Fruit fly (Drosophila melanogaster) whole organism, wandering third instar larva: ENCODE measurements around the gene CG3062.

Source experiments
- Abd-B ChIP-seq: fragments of >200 bp; optimal IDR thresholded peaks from 2 replicates; lab custom pipeline; 2017; ENCODE audit warnings: missing biosample characterization, missing genetic modification characterization
- CG32264 ChIP-seq: fragments of 200-800 bp; sonication (Bioruptor generic); optimal IDR thresholded peaks from 2 replicates; lab custom pipeline; 2016; ENCODE audit warnings: missing biosample characterization, missing genetic modification characterization
- CG9705 ChIP-seq: fragments of 200-800 bp; sonication (Bioruptor generic); optimal IDR thresholded peaks from 2 replicates; lab custom pipeline; 2018; ENCODE audit warnings: missing biosample characterization, mild to moderate bottlenecking, missing genetic modification characterization
- CrebA ChIP-seq: fragments of 200-800 bp; sonication (Bioruptor generic); optimal IDR thresholded peaks from 2 replicates; lab custom pipeline; 2016; ENCODE audit warnings: missing biosample characterization, mild to moderate bottlenecking, missing genetic modification characterization, borderline replicate concordance
- Dfd ChIP-seq: fragments of >200 bp; optimal IDR thresholded peaks from 2 replicates; lab custom pipeline; 2017; ENCODE audit warnings: missing biosample characterization, missing genetic modification characterization
- Dif ChIP-seq: fragments of 200-275, 200-300 bp; sonication (Bioruptor generic); optimal IDR thresholded peaks from 2 replicates; lab custom pipeline; 2018; ENCODE audit warnings: missing biosample characterization, missing genetic modification characterization; ENCODE audit not compliant: partially characterized antibody
- GATAd ChIP-seq: sonication (Bioruptor generic); optimal IDR thresholded peaks from 2 replicates; lab custom pipeline; 2016; ENCODE audit warnings: missing biosample characterization, missing genetic modification characterization
- HLH106 ChIP-seq: fragments of 200-800 bp; optimal IDR thresholded peaks from 3 replicates; lab custom pipeline; 2019; ENCODE audit warnings: missing biosample characterization, mild to moderate bottlenecking, missing genetic modification characterization, moderate library complexity
- Hnf4 ChIP-seq: fragments of 200-800 bp; sonication (Bioruptor generic); optimal IDR thresholded peaks from 2 replicates; lab custom pipeline; 2016; ENCODE audit warnings: missing biosample characterization, mild to moderate bottlenecking, missing genetic modification characterization
- Hr78 ChIP-seq: fragments of >200 bp; optimal IDR thresholded peaks from 2 replicates; lab custom pipeline; 2017; ENCODE audit warnings: missing biosample characterization, missing genetic modification characterization
- Hr83 ChIP-seq: fragments of 200-300 bp; sonication (Bioruptor generic); optimal IDR thresholded peaks from 2 replicates; lab custom pipeline; 2016; ENCODE audit warnings: missing biosample characterization, mild to moderate bottlenecking, missing genetic modification characterization, moderate library complexity; ENCODE audit not compliant: poor library complexity, severe bottlenecking
- Jra ChIP-seq: sonication (Bioruptor generic); optimal IDR thresholded peaks from 2 replicates; lab custom pipeline; 2016; ENCODE audit warnings: missing biosample characterization, missing genetic modification characterization
- Mio ChIP-seq: sonication (Bioruptor generic); optimal IDR thresholded peaks from 2 replicates; lab custom pipeline; 2016; ENCODE audit warnings: missing biosample characterization, missing genetic modification characterization
- Myc ChIP-seq: fragments of >200 bp; optimal IDR thresholded peaks from 2 replicates; lab custom pipeline; 2017
- N ChIP-seq: fragments of >200 bp; optimal IDR thresholded peaks from 2 replicates; lab custom pipeline; 2018; ENCODE audit warnings: missing biosample characterization, missing external identifiers, missing genetic modification characterization
- OdsH ChIP-seq: fragments of 200-800 bp; sonication (Bioruptor generic); optimal IDR thresholded peaks from 2 replicates; lab custom pipeline; 2016; ENCODE audit warnings: missing biosample characterization, mild to moderate bottlenecking, missing genetic modification characterization
- Rel ChIP-seq, 2 experiments: fragments of 200-800 bp; sonication (Bioruptor generic) in 1 of 2; optimal IDR thresholded peaks; 2 replicates in 1 of 2; 3 replicates in 1 of 2; lab custom pipeline; 2016 to 2019; ENCODE audit warnings: mild to moderate bottlenecking in 2 of 2, missing biosample characterization in 2 of 2, missing genetic modification characterization in 2 of 2, moderate library complexity in 1 of 2
- Sp1 ChIP-seq: fragments of 200-800 bp; sonication (Bioruptor generic); optimal IDR thresholded peaks from 3 replicates; lab custom pipeline; 2019; ENCODE audit warnings: missing biosample characterization, mild to moderate bottlenecking, missing genetic modification characterization, moderate library complexity
- Vsx2 ChIP-seq: fragments of 200-300, 225-300 bp; sonication (Bioruptor generic); optimal IDR thresholded peaks from 2 replicates; lab custom pipeline; 2018; ENCODE audit warnings: missing biosample characterization, missing genetic modification characterization; ENCODE audit not compliant: partially characterized antibody
- br ChIP-seq: fragments of 200-800 bp; sonication (Bioruptor generic); optimal IDR thresholded peaks from 2 replicates; lab custom pipeline; 2016; ENCODE audit warnings: missing biosample characterization, missing genetic modification characterization
- brk ChIP-seq: fragments of 200-800 bp; sonication (Bioruptor generic); optimal IDR thresholded peaks from 2 replicates; lab custom pipeline; 2016; ENCODE audit warnings: missing biosample characterization, mild to moderate bottlenecking, missing genetic modification characterization
- dl ChIP-seq, 2 experiments: fragments of 175-275, 200-275 bp in 1 of 2; fragments of 200-275 bp in 1 of 2; sonication (Bioruptor generic); optimal IDR thresholded peaks; lab custom pipeline; 2018; ENCODE audit warnings: mild to moderate bottlenecking in 2 of 2, missing biosample characterization in 2 of 2, missing genetic modification characterization in 2 of 2, moderate library complexity in 2 of 2; ENCODE audit not compliant: partially characterized antibody in 2 of 2, insufficient read depth in 1 of 2
- dmrt93B ChIP-seq: fragments of 200-800 bp; sonication (Bioruptor generic); optimal IDR thresholded peaks from 2 replicates; lab custom pipeline; 2018; ENCODE audit warnings: missing biosample characterization, mild to moderate bottlenecking, missing genetic modification characterization
- dsf ChIP-seq: sonication (Bioruptor generic); optimal IDR thresholded peaks from 2 replicates; lab custom pipeline; 2016; ENCODE audit warnings: missing biosample characterization, missing genetic modification characterization, borderline replicate concordance
- ey ChIP-seq: fragments of 200-800 bp; sonication (Bioruptor generic); optimal IDR thresholded peaks from 2 replicates; lab custom pipeline; 2016; ENCODE audit warnings: missing biosample characterization, missing genetic modification characterization
- foxo ChIP-seq, 2 experiments: fragments of 200-800 bp; sonication (Bioruptor generic); optimal IDR thresholded peaks; 2 replicates in 1 of 2; 3 replicates in 1 of 2; lab custom pipeline; 2016 to 2017; ENCODE audit warnings: missing biosample characterization in 2 of 2, missing genetic modification characterization in 2 of 2
- fru ChIP-seq: fragments of 200-800 bp; sonication (Bioruptor generic); optimal IDR thresholded peaks from 3 replicates; lab custom pipeline; 2016; ENCODE audit warnings: missing biosample characterization, mild to moderate bottlenecking, missing genetic modification characterization
- h ChIP-seq: fragments of 200-800 bp; sonication (Bioruptor generic); optimal IDR thresholded peaks from 3 replicates; lab custom pipeline; 2016; ENCODE audit warnings: missing biosample characterization, mild to moderate bottlenecking, missing genetic modification characterization
- jim ChIP-seq: fragments of 175-275, 200-325 bp; sonication (Bioruptor generic); optimal IDR thresholded peaks from 2 replicates; lab custom pipeline; 2016; ENCODE audit warnings: missing biosample characterization, mild to moderate bottlenecking, missing genetic modification characterization
- lola ChIP-seq: fragments of >200 bp; optimal IDR thresholded peaks from 2 replicates; lab custom pipeline; 2017; ENCODE audit warnings: missing biosample characterization, missing genetic modification characterization
- pan ChIP-seq: fragments of >200 bp; optimal IDR thresholded peaks from 2 replicates; lab custom pipeline; 2017
- psq ChIP-seq: fragments of 200-800 bp; sonication (Bioruptor generic); optimal IDR thresholded peaks from 3 replicates; lab custom pipeline; 2017; ENCODE audit warnings: missing biosample characterization, mild to moderate bottlenecking, missing genetic modification characterization, moderate library complexity
- rgr ChIP-seq: fragments of 200-800 bp; sonication (Bioruptor generic); optimal IDR thresholded peaks from 3 replicates; lab custom pipeline; 2016; ENCODE audit warnings: missing biosample characterization, mild to moderate bottlenecking, missing genetic modification characterization
- sage ChIP-seq: fragments of 200-800 bp; sonication (Bioruptor generic); optimal IDR thresholded peaks from 2 replicates; lab custom pipeline; 2016; ENCODE audit warnings: missing biosample characterization, mild to moderate bottlenecking, missing genetic modification characterization
- sv ChIP-seq: fragments of 200-800 bp; sonication (Bioruptor generic); optimal IDR thresholded peaks from 3 replicates; lab custom pipeline; 2016; ENCODE audit warnings: missing biosample characterization, missing genetic modification characterization
- tai ChIP-seq: sonication (Bioruptor generic); optimal IDR thresholded peaks from 2 replicates; lab custom pipeline; 2016; ENCODE audit warnings: missing biosample characterization, missing genetic modification characterization
- usp ChIP-seq: fragments of >200 bp; optimal IDR thresholded peaks from 2 replicates; lab custom pipeline; 2017; ENCODE audit warnings: missing biosample characterization, missing genetic modification characterization
- woc ChIP-seq: sonication (Bioruptor generic); optimal IDR thresholded peaks from 2 replicates; lab custom pipeline; 2016; ENCODE audit warnings: missing biosample characterization, mild to moderate bottlenecking, missing genetic modification characterization

Gene CG3062

DNA sequence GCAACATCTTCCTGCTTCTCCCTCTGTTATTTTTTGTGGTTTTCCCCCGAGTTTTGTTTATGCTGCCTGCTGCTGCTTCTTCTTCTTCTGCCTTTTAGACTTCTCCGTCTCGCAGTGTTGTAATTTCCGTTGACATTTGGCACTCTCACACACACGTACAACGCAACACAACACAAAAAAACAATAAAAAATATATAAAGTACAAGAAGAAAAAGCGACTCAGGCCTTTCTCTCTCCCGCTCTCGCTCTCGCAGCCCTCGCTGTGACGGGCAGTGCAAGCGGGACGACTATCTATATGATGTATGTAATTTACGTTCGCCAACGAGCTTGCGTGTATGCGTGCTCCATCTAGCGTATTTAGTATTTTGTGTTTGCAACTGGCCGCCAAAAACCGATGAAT is 41.5 kb upstream of the CG3062 start:
- TF ChIP-seq lola (GFP tag; lab: Kevin White, UChicago) (no peak), Jra (peak; percentile 36), ey (GFP tag; lab: Kevin White, UChicago) (no peak), pan (lab: Kevin White, UChicago) (no peak), GATAd (GFP tag; lab: Kevin White, UChicago) (no peak), dmrt93B (GFP tag; lab: Kevin White, UChicago) (no peak), CG9705 (GFP tag; lab: Kevin White, UChicago) (no peak), rgr (no peak), fru (GFP tag; lab: Kevin White, UChicago) (peak; percentile 32), Mio (GFP tag; lab: Kevin White, UChicago) (no peak), brk (GFP tag; lab: Kevin White, UChicago) (no peak), jim (GFP tag; lab: Kevin White, UChicago) (no peak), Dif (GFP tag; lab: Kevin White, UChicago) (peak; percentile 15), CG32264 (no peak), Hr83 (no peak), Abd-B (GFP tag; lab: Kevin White, UChicago) (no peak), Vsx2 (GFP tag; lab: Kevin White, UChicago) (no peak), woc (GFP tag; lab: Kevin White, UChicago) (no peak), Sp1 (GFP tag; lab: Kevin White, UChicago) (peak; percentile 66), dsf (GFP tag; lab: Kevin White, UChicago) (no peak), CrebA (GFP tag; lab: Kevin White, UChicago) (no peak), Hr78 (GFP tag; lab: Kevin White, UChicago) (no peak), tai (no peak), N (GFP tag; lab: Kevin White, UChicago) (peak; percentile 58), h (GFP tag; lab: Kevin White, UChicago) (peak; percentile 21), Hnf4 (GFP tag; lab: Kevin White, UChicago) (no peak), Dfd (GFP tag; lab: Kevin White, UChicago) (no peak), HLH106 (peak; percentile 3), Rel (GFP tag; optimal IDR thresholded peaks at IDR 0.05; lab: Kevin White, UChicago) (peak; percentile 69), Rel (tag; optimal IDR thresholded peaks at IDR 0.05; lab: Kevin White, UChicago) (peak; percentile 99), Myc (no peak), dl (GFP tag; optimal IDR thresholded peaks at IDR 0.05; lab: Kevin White, UChicago; ENCODE audit: insufficient read depth in 1 of 2, partially characterized antibody in 2 of 2) (peak in 1 of 2 experiments; percentile 52), sage (GFP tag; lab: Kevin White, UChicago) (peak; percentile 17), br (GFP tag; lab: Kevin White, UChicago) (no peak), psq (GFP tag; lab: Kevin White, UChicago) (peak; percentile 1), foxo (GFP tag; optimal IDR thresholded peaks at IDR 0.05; lab: Kevin White, UChicago) (no peak), usp (GFP tag; lab: Kevin White, UChicago) (no peak), sv (GFP tag; lab: Kevin White, UChicago) (no peak), OdsH (GFP tag; lab: Kevin White, UChicago) (no peak)

DNA sequence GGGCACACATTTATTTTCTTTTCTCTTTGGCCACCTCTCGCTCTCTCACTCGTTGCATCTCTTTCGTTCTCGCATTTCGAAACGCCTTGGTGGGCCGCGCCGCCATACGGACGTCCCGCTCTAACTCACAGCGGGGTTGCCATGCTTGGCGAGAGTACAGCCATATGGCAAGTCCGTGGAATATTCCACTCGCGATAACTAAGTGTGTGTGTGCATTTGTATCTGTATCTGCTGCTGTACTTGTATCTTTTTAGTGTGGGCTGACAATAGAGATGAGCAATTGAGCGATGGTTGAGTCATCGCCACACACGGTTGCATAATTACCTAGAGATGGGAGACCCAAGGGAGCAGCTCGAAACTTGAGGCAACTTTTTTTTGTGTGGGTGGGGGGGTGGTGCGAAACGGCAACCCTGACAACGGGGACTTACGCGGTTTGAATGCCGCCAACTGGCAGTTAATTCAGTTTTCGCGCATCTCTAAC is 39.8 kb upstream of the CG3062 start:
- peak; percentile 54 for TF ChIP-seq Dif (GFP tag; lab: Kevin White, UChicago)
- peak; percentile 69 for TF ChIP-seq sv (GFP tag; lab: Kevin White, UChicago)
- TF ChIP-seq Dfd (GFP tag; lab: Kevin White, UChicago) = no peak
- peak; percentile 68 for TF ChIP-seq CG32264
- TF ChIP-seq fru (GFP tag; lab: Kevin White, UChicago) = peak; percentile 88
- peak; percentile 87 for TF ChIP-seq br (GFP tag; lab: Kevin White, UChicago)
- TF ChIP-seq CG9705 (GFP tag; lab: Kevin White, UChicago) = peak; percentile 65
- peak; percentile 24 to 36 for TF ChIP-seq dl (GFP tag; optimal IDR thresholded peaks at IDR 0.05; lab: Kevin White, UChicago; ENCODE audit: insufficient read depth in 1 of 2, partially characterized antibody in 2 of 2)
- TF ChIP-seq Jra = peak; percentile 96
- TF ChIP-seq sage (GFP tag; lab: Kevin White, UChicago) = peak; percentile 36
- peak; percentile 89 for TF ChIP-seq ey (GFP tag; lab: Kevin White, UChicago)
- TF ChIP-seq Abd-B (GFP tag; lab: Kevin White, UChicago) = no peak
- TF ChIP-seq Myc = no peak
- TF ChIP-seq OdsH (GFP tag; lab: Kevin White, UChicago) = peak; percentile 79
- peak; percentile 75 for TF ChIP-seq psq (GFP tag; lab: Kevin White, UChicago)
- no peak for TF ChIP-seq brk (GFP tag; lab: Kevin White, UChicago)
- no peak for TF ChIP-seq Rel (GFP tag; optimal IDR thresholded peaks at IDR 0.05; lab: Kevin White, UChicago)
- TF ChIP-seq Rel (tag; optimal IDR thresholded peaks at IDR 0.05; lab: Kevin White, UChicago) = peak; percentile 100
- TF ChIP-seq Vsx2 (GFP tag; lab: Kevin White, UChicago) = no peak
- peak; percentile 86 for TF ChIP-seq jim (GFP tag; lab: Kevin White, UChicago)
- no peak for TF ChIP-seq pan (lab: Kevin White, UChicago)
- TF ChIP-seq foxo (GFP tag; optimal IDR thresholded peaks at IDR 0.05; lab: Kevin White, UChicago) = peak in 1 of 2 experiments; percentile 91
- peak; percentile 86 for TF ChIP-seq Hr83
- peak; percentile 69 for TF ChIP-seq dsf (GFP tag; lab: Kevin White, UChicago)
- peak; percentile 89 for TF ChIP-seq HLH106
- TF ChIP-seq Hnf4 (GFP tag; lab: Kevin White, UChicago) = peak; percentile 88
- TF ChIP-seq tai = peak; percentile 88
- peak; percentile 55 for TF ChIP-seq Mio (GFP tag; lab: Kevin White, UChicago)
- no peak for TF ChIP-seq lola (GFP tag; lab: Kevin White, UChicago)
- no peak for TF ChIP-seq Hr78 (GFP tag; lab: Kevin White, UChicago)
- peak; percentile 89 for TF ChIP-seq h (GFP tag; lab: Kevin White, UChicago)
- TF ChIP-seq woc (GFP tag; lab: Kevin White, UChicago) = peak; percentile 76
- peak; percentile 84 for TF ChIP-seq Sp1 (GFP tag; lab: Kevin White, UChicago)
- TF ChIP-seq N (GFP tag; lab: Kevin White, UChicago) = no peak
- TF ChIP-seq usp (GFP tag; lab: Kevin White, UChicago) = no peak
- peak; percentile 76 for TF ChIP-seq dmrt93B (GFP tag; lab: Kevin White, UChicago)
- TF ChIP-seq rgr = peak; percentile 86
- peak; percentile 19 for TF ChIP-seq GATAd (GFP tag; lab: Kevin White, UChicago)
- no peak for TF ChIP-seq CrebA (GFP tag; lab: Kevin White, UChicago)
